Worm (Caenorhabditis elegans) whole organism, L3 larva: Measurements from ENCODE around the gene hda-2.

ENCODE experiments used
- R02D3.7 ChIP-seq: fragments of 150-350 bp; optimal IDR thresholded peaks from 2 replicates; lab custom pipeline; 2014; ENCODE audit warnings: missing biosample characterization, missing genetic modification characterization
- ZK546.5 ChIP-seq: sonication (generic microtip); optimal IDR thresholded peaks from 2 replicates; lab custom pipeline; 2017; ENCODE audit warnings: missing biosample characterization, missing genetic modification characterization
- aly-2 ChIP-seq: fragments of 150-350 bp; optimal IDR thresholded peaks from 2 replicates; lab custom pipeline; 2014; ENCODE audit warnings: missing biosample characterization, missing genetic modification characterization
- ama-1 ChIP-seq: fragments of 150-350 bp; optimal IDR thresholded peaks from 2 replicates; lab custom pipeline; 2018
- ceh-16 ChIP-seq: sonication (generic microtip); optimal IDR thresholded peaks from 2 replicates; lab custom pipeline; 2017; ENCODE audit warnings: missing biosample characterization, missing genetic modification characterization
- ceh-28 ChIP-seq: fragments of 150-350 bp; optimal IDR thresholded peaks from 2 replicates; lab custom pipeline; 2014; ENCODE audit warnings: missing biosample characterization, missing genetic modification reagents, missing genetic modification characterization
- ceh-82 ChIP-seq: fragments of 150-350 bp; optimal IDR thresholded peaks from 2 replicates; lab custom pipeline; 2014; ENCODE audit warnings: missing biosample characterization, missing genetic modification characterization
- ceh-9 ChIP-seq: sonication (generic microtip); optimal IDR thresholded peaks from 2 replicates; lab custom pipeline; 2018; ENCODE audit warnings: missing biosample characterization, missing genetic modification characterization
- daf-12 ChIP-seq: fragments of 150-350 bp; optimal IDR thresholded peaks from 2 replicates; lab custom pipeline; 2014; ENCODE audit warnings: missing biosample characterization, missing genetic modification reagents, missing genetic modification characterization
- egl-27 ChIP-seq: sonication (generic microtip); optimal IDR thresholded peaks from 4 replicates; lab custom pipeline; 2017; ENCODE audit warnings: missing biosample characterization, missing genetic modification reagents, missing genetic modification characterization
- egl-5 ChIP-seq: fragments of 150-350 bp; optimal IDR thresholded peaks from 2 replicates; lab custom pipeline; 2017; ENCODE audit warnings: missing biosample characterization, missing genetic modification reagents, missing genetic modification characterization, inconsistent platforms
- elt-1 ChIP-seq: fragments of 150-350 bp; optimal IDR thresholded peaks from 2 replicates; lab custom pipeline; 2014; ENCODE audit warnings: missing biosample characterization, missing genetic modification characterization
- elt-2 ChIP-seq: sonication (generic microtip); optimal IDR thresholded peaks from 2 replicates; lab custom pipeline; 2016; ENCODE audit warnings: missing genetic modification reagents, mild to moderate bottlenecking, missing genetic modification characterization, missing compliant biosample characterization
- elt-3 ChIP-seq, 3 experiments: fragments of 150-350 bp in 1 of 3; sonication (generic microtip) in 2 of 3; optimal IDR thresholded peaks; 2 replicates in 2 of 3; 4 replicates in 1 of 3; lab custom pipeline; 2014 to 2017; ENCODE audit warnings: missing biosample characterization in 3 of 3, missing genetic modification characterization in 3 of 3
- eor-1 ChIP-seq, 2 experiments: fragments of 150-350 bp; optimal IDR thresholded peaks; 2 replicates each; lab custom pipeline; 2014 to 2018; ENCODE audit warnings: missing biosample characterization in 2 of 2, missing genetic modification characterization in 2 of 2
- fkh-10 ChIP-seq: sonication (generic microtip); optimal IDR thresholded peaks from 2 replicates; lab custom pipeline; 2017; ENCODE audit warnings: missing biosample characterization, missing genetic modification reagents, missing genetic modification characterization
- fkh-2 ChIP-seq: fragments of 150-350 bp; optimal IDR thresholded peaks from 2 replicates; lab custom pipeline; 2014; ENCODE audit warnings: missing biosample characterization, missing genetic modification reagents, missing genetic modification characterization
- fos-1 ChIP-seq: fragments of 150-350 bp; optimal IDR thresholded peaks from 2 replicates; lab custom pipeline; 2014; ENCODE audit warnings: missing biosample characterization, missing genetic modification characterization
- hmg-11 ChIP-seq: sonication (generic microtip); optimal IDR thresholded peaks from 2 replicates; lab custom pipeline; 2016; ENCODE audit warnings: missing genetic modification characterization, missing compliant biosample characterization
- jun-1 ChIP-seq: fragments of 150-350 bp; optimal IDR thresholded peaks from 2 replicates; lab custom pipeline; 2014; ENCODE audit warnings: missing biosample characterization, missing genetic modification reagents, missing genetic modification characterization
- lin-15B ChIP-seq: fragments of 150-350 bp; optimal IDR thresholded peaks from 2 replicates; lab custom pipeline; 2014; ENCODE audit warnings: missing biosample characterization, missing genetic modification characterization
- lin-39 ChIP-seq: fragments of 150-350 bp; optimal IDR thresholded peaks from 2 replicates; lab custom pipeline; 2018; ENCODE audit warnings: missing biosample characterization, missing genetic modification reagents, missing genetic modification characterization
- lsy-12 ChIP-seq: sonication (generic microtip); optimal IDR thresholded peaks from 2 replicates; lab custom pipeline; 2016; ENCODE audit warnings: mild to moderate bottlenecking, missing genetic modification characterization, missing compliant biosample characterization
- mdl-1 ChIP-seq: fragments of 150-350 bp; optimal IDR thresholded peaks from 2 replicates; lab custom pipeline; 2014; ENCODE audit warnings: missing biosample characterization, missing genetic modification characterization
- mml-1 ChIP-seq: fragments of 150-350 bp; sonication (generic microtip); optimal IDR thresholded peaks from 3 replicates; lab custom pipeline; 2014; ENCODE audit warnings: missing biosample characterization, missing genetic modification characterization
- nfya-1 ChIP-seq: sonication (generic microtip); optimal IDR thresholded peaks from 2 replicates; lab custom pipeline; 2017; ENCODE audit warnings: missing genetic modification characterization, mild to moderate bottlenecking, missing compliant biosample characterization, antibody characterized with exemption, moderate library complexity; ENCODE audit not compliant: insufficient read depth
- nhr-11 ChIP-seq: fragments of 150-350 bp; optimal IDR thresholded peaks from 2 replicates; lab custom pipeline; 2014; ENCODE audit warnings: missing biosample characterization, missing genetic modification characterization
- nhr-12 ChIP-seq: fragments of 150-350 bp; optimal IDR thresholded peaks from 2 replicates; lab custom pipeline; 2014; ENCODE audit warnings: missing biosample characterization, missing genetic modification characterization
- nhr-23 ChIP-seq: fragments of 150-350 bp; optimal IDR thresholded peaks from 2 replicates; lab custom pipeline; 2014; ENCODE audit warnings: missing biosample characterization, missing genetic modification reagents, missing genetic modification characterization
- nhr-237 ChIP-seq: fragments of 150-350 bp; optimal IDR thresholded peaks from 2 replicates; lab custom pipeline; 2014; ENCODE audit warnings: missing biosample characterization, missing genetic modification characterization
- nhr-25 ChIP-seq: sonication (generic microtip); optimal IDR thresholded peaks from 2 replicates; lab custom pipeline; 2017; ENCODE audit warnings: missing biosample characterization, missing genetic modification characterization
- nhr-28 ChIP-seq: fragments of 150-350 bp; optimal IDR thresholded peaks from 2 replicates; lab custom pipeline; 2014; ENCODE audit warnings: missing biosample characterization, missing genetic modification characterization
- nhr-43 ChIP-seq: sonication (generic microtip); optimal IDR thresholded peaks from 2 replicates; lab custom pipeline; 2016; ENCODE audit warnings: mild to moderate bottlenecking, missing genetic modification characterization, missing compliant biosample characterization; ENCODE audit not compliant: poor library complexity, severe bottlenecking
- nhr-67 ChIP-seq: fragments of 150-350 bp; optimal IDR thresholded peaks from 2 replicates; lab custom pipeline; 2014; ENCODE audit warnings: missing biosample characterization, missing genetic modification characterization
- nhr-76 ChIP-seq: fragments of 150-350 bp; sonication (generic microtip); optimal IDR thresholded peaks from 5 replicates; lab custom pipeline; 2014; ENCODE audit warnings: missing biosample characterization, missing genetic modification characterization
- nhr-77 ChIP-seq: fragments of 150-350 bp; optimal IDR thresholded peaks from 2 replicates; lab custom pipeline; 2014; ENCODE audit warnings: missing biosample characterization, missing genetic modification characterization
- pha-4 ChIP-seq: fragments of 150-350 bp; optimal IDR thresholded peaks from 2 replicates; lab custom pipeline; 2014; ENCODE audit warnings: missing biosample characterization, missing genetic modification reagents, missing genetic modification characterization
- pqm-1 ChIP-seq: fragments of 150-350 bp; optimal IDR thresholded peaks from 2 replicates; lab custom pipeline; 2017; ENCODE audit warnings: missing biosample characterization, missing genetic modification characterization, inconsistent platforms
- sea-2 ChIP-seq: fragments of 150-350 bp; sonication (generic microtip); optimal IDR thresholded peaks from 4 replicates; lab custom pipeline; 2014; ENCODE audit warnings: missing biosample characterization, missing genetic modification reagents, missing genetic modification characterization
- skn-1 ChIP-seq: fragments of 150-350 bp; optimal IDR thresholded peaks from 2 replicates; lab custom pipeline; 2014; ENCODE audit warnings: missing biosample characterization, missing genetic modification characterization
- snpc-4 ChIP-seq: fragments of 150-350 bp; optimal IDR thresholded peaks from 2 replicates; lab custom pipeline; 2014; ENCODE audit warnings: missing biosample characterization, missing genetic modification characterization
- tbx-2 ChIP-seq: sonication (generic microtip); optimal IDR thresholded peaks from 2 replicates; lab custom pipeline; 2016; ENCODE audit warnings: mild to moderate bottlenecking, missing genetic modification characterization, missing compliant biosample characterization
- unc-39 ChIP-seq: sonication (generic microtip); optimal IDR thresholded peaks from 4 replicates; lab custom pipeline; 2017; ENCODE audit warnings: missing biosample characterization, missing genetic modification characterization
- unc-62 ChIP-seq: fragments of 150-350 bp; sonication (generic microtip); optimal IDR thresholded peaks from 4 replicates; lab custom pipeline; 2014; ENCODE audit warnings: missing biosample characterization, missing genetic modification reagents, missing genetic modification characterization
- zag-1 ChIP-seq: fragments of 150-350 bp; optimal IDR thresholded peaks from 2 replicates; lab custom pipeline; 2014; ENCODE audit warnings: missing biosample characterization, missing genetic modification characterization
- ztf-11 ChIP-seq: fragments of 150-350 bp; optimal IDR thresholded peaks from 2 replicates; lab custom pipeline; 2014; ENCODE audit warnings: missing biosample characterization, missing genetic modification characterization
- ztf-4 ChIP-seq: fragments of 150-350 bp; optimal IDR thresholded peaks from 2 replicates; lab custom pipeline; 2014; ENCODE audit warnings: missing biosample characterization, missing genetic modification characterization

The hda-2 gene

ce11 chrII:8027663-8028062, 5.3 kb upstream of the hda-2 start, which contains the start of gene swsn-7:
Gene swsn-7 (minus strand): TSS chrII:8027763.
- TF ChIP-seq mml-1 (tag; lab: Kevin White, UChicago) (no peak), nhr-67 (tag; lab: Kevin White, UChicago) (no peak), elt-1 (no peak), ama-1 (lab: Kevin White, UChicago) (no peak), nhr-23 (tag; lab: Kevin White, UChicago) (no peak), ztf-4 (tag; lab: Kevin White, UChicago) (no peak), pha-4 (tag; lab: Kevin White, UChicago) (no peak), nhr-76 (tag; lab: Kevin White, UChicago) (no peak), nhr-12 (no peak), jun-1 (tag; lab: Kevin White, UChicago) (no peak), ceh-82 (tag; lab: Kevin White, UChicago) (no peak), lsy-12 (tag; lab: Kevin White, UChicago) (no peak), ztf-11 (tag; lab: Kevin White, UChicago) (no peak), eor-1 (tag; optimal IDR thresholded peaks at IDR 0.05; lab: Kevin White, UChicago) (no peak), R02D3.7 (no peak), hmg-11 (tag; lab: Kevin White, UChicago) (no peak), pqm-1 (tag; lab: Kevin White, UChicago) (no peak), ceh-9 (tag; lab: Kevin White, UChicago) (no peak), fkh-10 (GFP tag; lab: Kevin White, UChicago) (no peak), elt-2 (tag; lab: Kevin White, UChicago) (no peak)

- TF ChIP-seq unc-39 (tag; lab: Kevin White, UChicago): no peak
- TF ChIP-seq sea-2: no peak
- TF ChIP-seq mml-1 (tag; lab: Kevin White, UChicago): no peak
- TF ChIP-seq ceh-16 (tag; lab: Kevin White, UChicago): no peak
- no peak for TF ChIP-seq lin-39
- no peak for TF ChIP-seq nhr-237 (tag; lab: Kevin White, UChicago)
- TF ChIP-seq hmg-11 (tag; lab: Kevin White, UChicago): no peak
- TF ChIP-seq pha-4 (tag; lab: Kevin White, UChicago): no peak
- TF ChIP-seq ceh-9 (tag; lab: Kevin White, UChicago): no peak
- peak; percentile 73 for TF ChIP-seq ztf-4 (tag; lab: Kevin White, UChicago)
- no peak for TF ChIP-seq zag-1 (tag; lab: Kevin White, UChicago)
- no peak for TF ChIP-seq tbx-2 (tag; lab: Kevin White, UChicago)
- TF ChIP-seq fos-1: no peak
- peak; percentile 6 for TF ChIP-seq nhr-23 (tag; lab: Kevin White, UChicago)
- no peak for TF ChIP-seq daf-12 (tag; lab: Kevin White, UChicago)
- no peak for TF ChIP-seq nhr-77 (tag; lab: Kevin White, UChicago)
- TF ChIP-seq nhr-76 (tag; lab: Kevin White, UChicago): no peak
- no peak for TF ChIP-seq nfya-1 (tag; lab: Kevin White, UChicago)
- no peak for TF ChIP-seq snpc-4 (tag; lab: Kevin White, UChicago)
- no peak for TF ChIP-seq ceh-82 (tag; lab: Kevin White, UChicago)
- TF ChIP-seq elt-2 (tag; lab: Kevin White, UChicago): peak; percentile 6
- no peak for TF ChIP-seq egl-5
- no peak for TF ChIP-seq ZK546.5 (tag; lab: Kevin White, UChicago)
- TF ChIP-seq mdl-1 (tag; lab: Kevin White, UChicago): no peak
- no peak for TF ChIP-seq egl-27 (tag; lab: Kevin White, UChicago)
- TF ChIP-seq lin-15B (tag; lab: Kevin White, UChicago): no peak
- no peak for TF ChIP-seq R02D3.7
- no peak for TF ChIP-seq eor-1 (tag; optimal IDR thresholded peaks at IDR 0.05; lab: Kevin White, UChicago)
- TF ChIP-seq ama-1 (lab: Kevin White, UChicago): peak; percentile 42
- no peak for TF ChIP-seq skn-1 (tag; lab: Kevin White, UChicago)
- no peak for TF ChIP-seq unc-62
- TF ChIP-seq fkh-2 (tag; lab: Kevin White, UChicago): no peak
- TF ChIP-seq lsy-12 (tag; lab: Kevin White, UChicago): no peak
- no peak for TF ChIP-seq jun-1 (tag; lab: Kevin White, UChicago)
- TF ChIP-seq nhr-11: no peak
- no peak for TF ChIP-seq pqm-1 (tag; lab: Kevin White, UChicago)
- TF ChIP-seq nhr-25 (tag; lab: Kevin White, UChicago): peak; percentile 21
- TF ChIP-seq elt-1: no peak
- TF ChIP-seq nhr-12: no peak
- no peak for TF ChIP-seq aly-2 (tag; lab: Kevin White, UChicago)
- TF ChIP-seq ceh-28 (tag; lab: Kevin White, UChicago): no peak
- TF ChIP-seq nhr-28 (tag; lab: Kevin White, UChicago): no peak
- no peak for TF ChIP-seq nhr-67 (tag; lab: Kevin White, UChicago)
- no peak for TF ChIP-seq elt-3 (tag; optimal IDR thresholded peaks at IDR 0.05; lab: Kevin White, UChicago)
- TF ChIP-seq fkh-10 (GFP tag; lab: Kevin White, UChicago): no peak
- TF ChIP-seq ztf-11 (tag; lab: Kevin White, UChicago): no peak
- peak; percentile 34 for TF ChIP-seq nhr-43
These were observed 1.7 kb downstream of the hda-2 start for ce11 chrII:8020580-8021044.
